Fruit fly (Drosophila melanogaster) Kc167 (cell line): Measurements from ENCODE around the gene Ipo9.

ENCODE experiments used
- Sin3A ChIP-seq: fragments of >200 bp; optimal IDR thresholded peaks from 2 replicates; lab custom pipeline; 2018; ENCODE audit warnings: missing external identifiers
- h ChIP-seq: fragments of >200 bp; optimal IDR thresholded peaks from 3 replicates; lab custom pipeline; 2018; ENCODE audit warnings: missing external identifiers
- insv ChIP-seq: fragments of >200 bp; optimal IDR thresholded peaks from 3 replicates; lab custom pipeline; 2018; ENCODE audit warnings: missing external identifiers
- psq ChIP-seq: fragments of >200 bp; optimal IDR thresholded peaks from 2 replicates; lab custom pipeline; 2017; ENCODE audit warnings: missing external identifiers

DNA sequence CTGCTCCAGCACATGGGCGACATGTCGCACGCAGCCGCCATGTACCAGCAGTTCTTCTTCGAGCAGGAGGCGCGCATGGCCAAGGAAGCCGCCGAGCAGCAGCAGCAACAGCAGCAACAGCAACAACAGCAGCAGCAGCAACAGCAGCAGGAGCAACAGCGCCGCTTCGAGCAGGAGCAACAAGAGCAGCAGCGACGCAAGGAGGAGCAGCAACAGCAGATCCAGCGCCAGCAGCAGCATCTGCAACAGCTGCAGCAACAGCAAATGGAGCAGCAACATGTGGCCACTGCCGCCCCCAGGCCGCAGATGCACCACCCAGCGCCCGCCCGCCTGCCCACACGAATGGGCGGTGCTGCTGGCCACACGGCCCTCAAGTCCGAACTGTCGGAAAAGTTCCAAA lies 37.2 kb upstream of the Ipo9 start:
- TF ChIP-seq psq (no peak), Sin3A (lab: Kevin White, UChicago) (no peak), h (no peak), insv (lab: Kevin White, UChicago) (no peak)
